Worm (Caenorhabditis elegans): ENCODE data around the gene C07E3.4.

The C07E3.4 gene

ce11 chrII:10393282-10394179, 32.9 kb downstream of the C07E3.4 start, which contains the start of gene gpd-1 (continued):
- TF ChIP-seq snpc-1.2 (GFP tag; IDR thresholded peaks at IDR 0.05) (0 out of 2 replicates have a peak, but pooled peaks have one; percentile 11), hlh-30 (tag; optimal IDR thresholded peaks at IDR 0.05; ENCODE audit: insufficient read depth) (no peak), dve-1 (tag; optimal IDR thresholded peaks at IDR 0.05; ENCODE audit: insufficient read depth) (no peak), daf-12 (tag; optimal IDR thresholded peaks at IDR 0.05) (no peak), hif-1 (tag; optimal IDR thresholded peaks at IDR 0.05) (no peak), ceh-20 (GFP tag; IDR thresholded peaks at IDR 0.05) (no peak), cey-2 (tag; optimal IDR thresholded peaks at IDR 0.05; ENCODE audit: borderline replicate concordance, insufficient read depth) (no peak), nhr-28 (tag; optimal IDR thresholded peaks at IDR 0.05) (no peak), Y48G9A.11 (GFP tag; IDR thresholded peaks at IDR 0.05) (peak; percentile 61; the same call in 1 of the 2 replicates), T20F7.1 (GFP tag; optimal IDR thresholded peaks at IDR 0.05) (no peak), Y105C5A.15 (GFP tag; IDR thresholded peaks at IDR 0.05) (no peak), pha-4 (GFP tag; IDR thresholded peaks at IDR 0.05) (no peak), pha-4 (tag; optimal IDR thresholded peaks at IDR 0.05) (no peak), F10B5.3 (tag; optimal IDR thresholded peaks at IDR 0.05) (no peak), nhr-11 (tag; optimal IDR thresholded peaks at IDR 0.05) (no peak), F44E2.7 (GFP tag; IDR thresholded peaks at IDR 0.05) (no peak), saeg-2 (GFP tag; IDR thresholded peaks at IDR 0.05) (no peak), unc-62 (GFP tag; optimal IDR thresholded peaks at IDR 0.05 in 1 of 2) (no peak), unc-62 (tag; optimal IDR thresholded peaks at IDR 0.05) (no peak), nhr-76 (tag; optimal IDR thresholded peaks at IDR 0.05) (no peak), mep-1 (tag; optimal IDR thresholded peaks at IDR 0.05) (no peak), rbr-2 (tag; optimal IDR thresholded peaks at IDR 0.05) (no peak), tag-97 (GFP tag; IDR thresholded peaks at IDR 0.05) (no peak), F49E8.2 (tag; optimal IDR thresholded peaks at IDR 0.05; ENCODE audit: borderline replicate concordance) (no peak)

ce11 chrII:10395303-10395757, 34.7 kb downstream of the C07E3.4 start, which contains the start of gene T09F3.4:
Gene T09F3.4 (plus strand): TSS chrII:10395707.
- TF ChIP-seq arid-1 (GFP tag; conservative IDR thresholded peaks at IDR 0.05): 0 out of 2 replicates have a peak, but pooled peaks have one; percentile 13
- peak; percentile 64 for TF ChIP-seq nhr-6 (tag; optimal IDR thresholded peaks at IDR 0.05)
- peak in 1 of 2 experiments; percentile 86 for TF ChIP-seq lsy-2 (tag; optimal IDR thresholded peaks at IDR 0.05)
- peak in 1 of 2 experiments; percentile 25 for TF ChIP-seq unc-62 (GFP tag; optimal IDR thresholded peaks at IDR 0.05 in 1 of 2)
- no peak for TF ChIP-seq unc-62 (tag; optimal IDR thresholded peaks at IDR 0.05)
- TF ChIP-seq dmd-6 (GFP tag; IDR thresholded peaks at IDR 0.05): peak; percentile 23; the same call in 1 of the 2 replicates
- no peak for TF ChIP-seq unc-39 (tag; optimal IDR thresholded peaks at IDR 0.05)
- no peak for TF ChIP-seq ceh-28 (tag; optimal IDR thresholded peaks at IDR 0.05)
- no peak for TF ChIP-seq daf-16 (GFP tag; optimal IDR thresholded peaks at IDR 0.05)
- TF ChIP-seq daf-16 (tag; optimal IDR thresholded peaks at IDR 0.05): peak; percentile 9
- 0 out of 2 replicates have a peak, but pooled peaks have one; percentile 54 for TF ChIP-seq ZK337.2 (GFP tag; IDR thresholded peaks at IDR 0.05)
- peak; percentile 13 for TF ChIP-seq hlh-11 (tag; optimal IDR thresholded peaks at IDR 0.05)
- no peak for TF ChIP-seq daf-19 (GFP tag; conservative IDR thresholded peaks at IDR 0.05)
- TF ChIP-seq unc-130 (GFP tag; optimal IDR thresholded peaks at IDR 0.05): peak; percentile 78
- TF ChIP-seq dpl-1 (GFP tag; optimal IDR thresholded peaks at IDR 0.05): peak; percentile 69
- TF ChIP-seq lin-38 (GFP tag; IDR thresholded peaks at IDR 0.05): peak; percentile 61
- peak in 1 of 2 experiments; percentile 83 for TF ChIP-seq hif-1 (tag; optimal IDR thresholded peaks at IDR 0.05)
- TF ChIP-seq mes-2 (tag; optimal IDR thresholded peaks at IDR 0.05; ENCODE audit: poor library complexity, severe bottlenecking): peak; percentile 97
- no peak for TF ChIP-seq fos-1 (tag; optimal IDR thresholded peaks at IDR 0.05)
- TF ChIP-seq T20F7.1 (GFP tag; optimal IDR thresholded peaks at IDR 0.05): peak; percentile 66
- peak; percentile 39; the same call in 1 of the 2 replicates for TF ChIP-seq snpc-1.2 (GFP tag; IDR thresholded peaks at IDR 0.05)
- TF ChIP-seq egl-27 (tag; optimal IDR thresholded peaks at IDR 0.05): no peak
- no peak for TF ChIP-seq nhr-77 (tag; optimal IDR thresholded peaks at IDR 0.05)
- TF ChIP-seq duxl-1 (tag; optimal IDR thresholded peaks at IDR 0.05; ENCODE audit: poor library complexity): no peak
- TF ChIP-seq nhr-28 (tag; optimal IDR thresholded peaks at IDR 0.05): peak; percentile 95
- 0 out of 4 replicates have a peak, but pooled peaks of 1 of the 2 experiments have one; percentile 6 for TF ChIP-seq madf-5 (GFP tag; IDR thresholded peaks at IDR 0.05)
- TF ChIP-seq mep-1 (tag; optimal IDR thresholded peaks at IDR 0.05): peak; percentile 66
- TF ChIP-seq ceh-20 (GFP tag; IDR thresholded peaks at IDR 0.05): no peak
- TF ChIP-seq jun-1 (tag; optimal IDR thresholded peaks at IDR 0.05): no peak
- peak; percentile 28 for TF ChIP-seq hlh-30 (tag; optimal IDR thresholded peaks at IDR 0.05; ENCODE audit: insufficient read depth)
- TF ChIP-seq ctbp-1 (GFP tag; IDR thresholded peaks at IDR 0.05): no peak
- TF ChIP-seq dve-1 (tag; optimal IDR thresholded peaks at IDR 0.05; ENCODE audit: insufficient read depth): peak; percentile 67
